Fruit fly (Drosophila melanogaster): ENCODE data around the gene CG34427.

DNA sequence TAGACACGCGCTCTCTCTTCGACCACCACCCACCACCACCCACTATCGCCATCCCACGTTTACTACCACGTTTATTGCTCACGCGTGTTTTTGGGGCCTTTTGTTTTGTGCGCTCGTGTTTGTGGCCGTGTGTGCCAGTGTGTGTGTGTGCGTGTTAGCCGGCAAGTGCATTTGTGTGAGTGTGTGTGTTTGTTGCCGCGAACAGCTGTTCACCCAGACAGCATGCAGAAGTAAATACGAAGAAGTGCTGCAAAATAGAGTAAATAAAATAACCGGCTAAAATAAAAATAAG is 23.2 kb downstream of the CG34427 start:
- TF ChIP-seq rn (GFP tag; IDR thresholded peaks at IDR 0.05), result no peak
- TF ChIP-seq Pif1B (GFP tag; optimal IDR thresholded peaks at IDR 0.05), result no peak
- TF ChIP-seq EcR (GFP tag; optimal IDR thresholded peaks at IDR 0.05), result no peak
- TF ChIP-seq CG13204 (GFP tag; optimal IDR thresholded peaks at IDR 0.05), result no peak
- no peak for TF ChIP-seq CG34367 (tag; optimal IDR thresholded peaks at IDR 0.05)
- TF ChIP-seq fd96Ca (GFP tag; IDR thresholded peaks at IDR 0.05), result no peak
- no peak for TF ChIP-seq CG15710 (tag; optimal IDR thresholded peaks at IDR 0.05)
- no peak for TF ChIP-seq CG32121 (GFP tag; IDR thresholded peaks at IDR 0.05)
- TF ChIP-seq CG8301 (tag; optimal IDR thresholded peaks at IDR 0.05), result no peak
- TF ChIP-seq CG8159 (tag; optimal IDR thresholded peaks at IDR 0.05), result no peak
- TF ChIP-seq CG10348 (GFP tag; IDR thresholded peaks at IDR 0.05), result no peak
- no peak for TF ChIP-seq Ets98B (GFP tag; IDR thresholded peaks at IDR 0.05)
